Fruit fly (Drosophila melanogaster): ENCODE data around the gene CG14540.

- no peak for TF ChIP-seq CG1024 (GFP tag; IDR thresholded peaks at IDR 0.05)
- TF ChIP-seq CG32772 (GFP tag; IDR thresholded peaks at IDR 0.05) = no peak
- no peak for TF ChIP-seq psq (GFP tag; optimal IDR thresholded peaks at IDR 0.05)
- no peak for TF ChIP-seq crc (GFP tag; optimal IDR thresholded peaks at IDR 0.05)
- TF ChIP-seq fd102C (GFP tag; optimal IDR thresholded peaks at IDR 0.05) = no peak
- no peak for TF ChIP-seq Adf1 (GFP tag; IDR thresholded peaks at IDR 0.05)
Observed at dm6 chr3R:26002039-26002438, 43.0 kb downstream of the CG14540 start.
